Worm (Caenorhabditis elegans) whole organism, late embryonic: ENCODE results near the gene F10C1.8.

ENCODE experiments used
- ceh-19 ChIP-seq: fragments of 200-800 bp; sonication (Bioruptor generic); optimal IDR thresholded peaks from 2 replicates; lab custom pipeline; 2018; ENCODE audit warnings: mild to moderate bottlenecking, missing genetic modification characterization, missing compliant biosample characterization
- ceh-48 ChIP-seq: sonication (generic microtip); optimal IDR thresholded peaks from 2 replicates; lab custom pipeline; 2016; ENCODE audit warnings: missing genetic modification characterization, inconsistent platforms, missing compliant biosample characterization
- elt-2 ChIP-seq: sonication (generic microtip); optimal IDR thresholded peaks from 2 replicates; lab custom pipeline; 2016; ENCODE audit warnings: missing genetic modification reagents, missing genetic modification characterization, missing compliant biosample characterization
- fkh-10 ChIP-seq: fragments of 150-350 bp; optimal IDR thresholded peaks from 2 replicates; lab custom pipeline; 2014; ENCODE audit warnings: missing biosample characterization, missing genetic modification reagents, missing genetic modification characterization
- odd-2 ChIP-seq: sonication (generic microtip); optimal IDR thresholded peaks from 2 replicates; lab custom pipeline; 2017; ENCODE audit warnings: antibody characterized with exemption, mild to moderate bottlenecking, missing genetic modification characterization, missing compliant biosample characterization
- pqm-1 ChIP-seq: sonication (generic microtip); optimal IDR thresholded peaks from 2 replicates; lab custom pipeline; 2016; ENCODE audit warnings: missing genetic modification characterization, missing compliant biosample characterization
- unc-55 ChIP-seq: sonication (generic microtip); optimal IDR thresholded peaks from 2 replicates; lab custom pipeline; 2017; ENCODE audit warnings: missing biosample characterization, missing genetic modification reagents, missing genetic modification characterization

DNA sequence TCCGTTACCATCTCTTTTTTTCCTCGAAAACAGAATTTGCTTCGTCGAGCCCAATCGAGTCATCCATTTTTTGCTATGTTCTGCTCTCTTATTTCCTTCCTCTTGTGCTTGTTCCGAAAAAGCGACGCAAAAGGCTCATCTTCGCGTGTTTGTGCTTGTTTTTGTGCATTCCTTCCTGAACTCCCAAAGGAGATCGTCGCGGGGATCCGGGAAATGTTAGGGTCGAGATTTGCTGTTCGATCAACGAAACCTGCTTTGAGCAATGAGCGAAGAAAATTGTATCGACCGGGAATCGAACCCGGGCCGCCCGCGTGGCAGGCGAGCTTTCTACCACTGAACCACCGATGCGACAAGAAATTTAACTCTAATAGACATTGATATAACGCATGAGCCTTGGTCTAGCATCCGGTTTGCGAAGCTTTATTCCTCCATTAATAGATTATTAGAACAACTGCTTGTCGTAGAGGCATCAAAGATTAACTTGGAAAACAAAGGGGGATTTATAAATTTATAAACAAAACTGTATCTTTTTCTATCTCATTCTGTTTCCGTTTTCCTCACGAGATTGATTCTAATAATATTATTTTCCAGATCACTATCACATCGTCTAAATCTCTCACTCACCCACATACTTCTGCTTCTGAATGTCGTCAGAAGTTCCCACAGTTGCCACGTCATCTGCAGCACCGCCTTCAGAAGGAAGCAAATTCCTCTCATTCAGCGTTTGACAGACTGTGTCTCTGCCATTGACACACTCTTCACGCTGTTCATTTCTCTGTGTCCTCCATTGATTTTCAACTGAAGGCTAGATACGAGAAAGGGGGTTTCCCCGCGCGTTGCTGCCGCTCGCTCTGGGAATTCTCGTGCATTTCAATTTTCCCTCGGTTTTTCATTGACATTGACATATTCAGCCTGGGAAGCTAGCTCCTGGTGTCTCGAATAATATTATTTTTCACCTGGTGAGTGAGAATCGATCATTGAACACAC, 28.0 kb downstream of the F10C1.8 start, which contains the start of gene K05F1.6:
- peak; percentile 44 for TF ChIP-seq pqm-1 (tag; lab: Kevin White, UChicago)
- peak; percentile 31 for TF ChIP-seq ceh-48 (tag; lab: Kevin White, UChicago)
- TF ChIP-seq unc-55 (GFP tag; lab: Kevin White, UChicago), result peak; percentile 12
- TF ChIP-seq odd-2 (tag; lab: Kevin White, UChicago), result peak; percentile 2
- TF ChIP-seq elt-2, result peak; percentile 90
- TF ChIP-seq fkh-10 (GFP tag; lab: Kevin White, UChicago), result no peak
- peak; percentile 73 for TF ChIP-seq ceh-19 (GFP tag; lab: Kevin White, UChicago)
